Fruit fly (Drosophila melanogaster): ENCODE data around the gene CG44004.
A peak's percentile ranks its signal among the peaks of the same experiment; 100 is the strongest.

The CG44004 gene

DNA sequence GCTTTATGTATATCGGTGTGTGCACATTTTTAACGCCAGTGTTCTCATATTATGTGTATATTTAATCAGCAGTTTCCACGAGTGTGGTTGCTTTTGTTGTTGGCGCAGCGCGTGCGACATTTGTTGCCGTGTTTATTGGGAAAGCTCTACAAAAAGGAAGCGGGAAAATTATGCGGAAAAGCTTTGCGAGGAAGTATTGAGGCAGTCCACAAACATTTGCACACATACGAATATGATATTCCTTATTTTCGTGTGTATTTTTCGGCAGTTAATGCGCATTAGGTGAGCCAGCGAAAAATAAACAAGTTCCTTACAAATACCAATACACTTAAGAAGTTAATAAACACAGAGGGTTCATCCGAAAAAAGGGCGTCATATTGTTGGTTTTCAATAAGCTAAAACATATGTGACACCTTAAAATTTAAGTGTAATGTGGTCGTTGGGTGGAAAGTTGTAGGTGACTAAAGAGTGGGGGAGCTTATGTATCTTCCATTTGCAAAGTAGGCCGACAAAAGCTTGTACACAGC, 43.3 kb downstream of the CG44004 start:
- no peak for TF ChIP-seq noc (tag; optimal IDR thresholded peaks at IDR 0.05)

DNA sequence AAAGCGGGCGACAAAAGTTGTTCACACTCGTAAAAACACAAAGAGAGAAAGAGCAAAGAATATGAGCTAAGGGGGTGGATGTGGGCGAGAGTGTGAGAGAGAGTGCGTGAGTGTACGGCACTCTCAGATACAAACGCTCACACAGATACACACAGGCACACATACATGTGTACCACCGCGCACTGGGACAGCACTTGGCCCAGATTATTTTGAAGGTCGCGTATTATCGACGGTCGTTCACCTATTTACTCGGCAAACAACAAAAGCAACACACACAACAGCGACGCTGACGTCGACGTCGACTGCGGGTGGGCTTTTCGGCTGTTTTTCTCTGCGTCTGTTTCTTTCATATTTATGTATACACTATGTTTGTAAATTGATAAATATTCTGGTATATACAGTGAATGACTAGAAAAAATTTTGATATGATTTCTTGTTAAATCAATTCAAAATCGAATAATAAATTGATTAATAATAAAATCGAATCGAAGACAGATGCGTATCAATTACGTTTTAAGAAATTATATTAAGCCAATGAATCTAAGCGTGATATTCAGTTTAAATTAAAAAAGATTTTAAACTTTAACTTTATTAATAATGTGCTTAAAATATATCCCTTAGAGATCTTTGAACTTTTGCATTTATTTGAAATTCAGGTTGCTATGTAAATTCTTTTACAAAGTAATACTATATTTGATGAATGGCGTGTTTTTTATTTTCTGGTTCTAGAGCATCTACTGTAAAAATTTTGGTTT, 43.9 kb downstream of the CG44004 start:
- TF ChIP-seq noc (tag; optimal IDR thresholded peaks at IDR 0.05), result no peak

DNA sequence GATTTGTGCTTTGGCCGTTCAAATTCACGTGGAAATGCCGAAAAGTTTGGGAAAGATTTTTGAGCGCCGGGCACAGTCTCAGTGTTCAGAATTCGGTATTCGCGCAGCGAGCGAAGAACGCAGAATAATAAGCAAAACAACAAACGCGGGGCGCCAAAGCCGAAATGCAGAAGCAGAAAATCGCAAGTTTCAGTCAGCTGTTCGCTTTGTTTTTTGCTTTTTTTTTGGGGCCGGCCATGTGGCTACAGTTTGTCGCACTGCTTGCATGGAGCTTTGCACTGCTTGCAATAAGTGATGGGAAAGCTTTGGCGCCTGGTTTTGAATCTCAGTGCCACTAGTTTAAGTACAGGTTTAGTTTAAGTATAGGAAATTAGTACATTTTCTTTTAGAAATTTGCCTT, 47.8 kb downstream of the CG44004 start:
- TF ChIP-seq noc (tag; optimal IDR thresholded peaks at IDR 0.05), result peak; percentile 35

DNA sequence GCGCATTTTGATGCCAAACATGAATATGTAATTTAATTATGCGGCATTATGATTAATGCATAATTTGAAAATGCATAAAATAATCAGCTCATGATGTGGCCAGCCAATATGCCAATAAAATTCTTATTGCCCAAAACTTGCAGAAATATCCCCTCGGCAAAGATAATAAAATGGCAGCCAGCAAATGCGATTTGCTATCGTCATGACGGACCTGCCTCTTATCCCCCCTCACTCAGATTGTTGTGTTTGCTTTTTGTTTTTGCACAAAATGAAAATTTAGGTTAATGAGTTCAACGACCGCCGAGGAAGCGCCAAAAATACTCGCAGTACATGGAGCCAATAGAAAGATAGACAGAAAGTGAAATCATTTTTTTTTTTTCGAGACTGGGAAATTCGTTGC, 49.1 kb downstream of the CG44004 start:
- TF ChIP-seq noc (tag; optimal IDR thresholded peaks at IDR 0.05), result peak; percentile 3

DNA sequence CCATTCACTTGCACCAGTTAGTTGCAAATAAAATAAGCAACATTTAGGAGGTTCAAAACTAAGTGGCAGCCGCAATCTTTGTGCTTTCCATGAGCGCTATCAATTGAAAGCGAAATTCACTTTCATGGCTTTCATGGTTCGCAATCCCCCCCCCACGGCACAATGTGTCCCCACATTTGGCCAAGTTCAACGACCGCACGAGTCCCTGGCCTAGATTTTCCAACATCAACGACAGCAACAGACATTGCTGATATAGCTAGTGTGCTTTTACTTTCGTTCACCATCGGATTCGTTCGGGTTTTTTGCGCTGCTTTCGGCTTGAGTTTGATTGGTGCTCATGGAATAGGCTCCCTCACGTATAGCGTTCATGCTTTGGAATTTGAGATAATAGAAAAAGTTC, 50.0 kb downstream of the CG44004 start:
- peak; percentile 44 for TF ChIP-seq noc (tag; optimal IDR thresholded peaks at IDR 0.05)

DNA sequence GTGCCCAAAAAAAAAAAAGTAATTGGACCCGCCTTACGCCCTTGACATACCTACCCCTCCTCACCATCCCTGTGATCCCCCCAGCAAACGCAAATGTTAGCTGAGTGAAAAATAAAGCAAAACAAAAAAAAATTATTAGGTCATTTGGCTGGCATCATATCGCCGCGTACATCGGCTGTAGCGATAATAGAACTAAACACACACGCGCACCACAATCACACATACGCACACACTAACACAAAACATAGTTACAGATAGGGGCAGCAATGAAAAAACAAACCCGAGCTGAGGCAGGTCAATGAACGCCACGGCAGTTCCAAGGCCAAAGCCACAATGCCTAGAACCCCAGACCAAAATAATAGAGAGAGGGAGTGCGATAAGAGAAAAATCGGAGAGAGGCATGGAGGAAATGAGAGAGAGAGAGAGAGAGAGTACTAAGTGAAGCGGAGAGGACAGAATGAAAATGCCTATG, 51.1 kb downstream of the CG44004 start:
- TF ChIP-seq noc (tag; optimal IDR thresholded peaks at IDR 0.05), result peak; percentile 74

All from whole organism, larva.